Worm (Caenorhabditis elegans) whole organism, L2 larva: ENCODE data around the gene K08F4.3.

Experiments used
- elt-1 ChIP-seq: fragments of 150-350 bp; optimal IDR thresholded peaks from 2 replicates; lab custom pipeline; 2014; ENCODE audit warnings: missing biosample characterization, missing genetic modification characterization
- lsy-2 ChIP-seq, 2 experiments: fragments of 150-350 bp in 1 of 2; sonication (generic microtip) in 1 of 2; optimal IDR thresholded peaks; 2 replicates each; lab custom pipeline; 2014 to 2017; ENCODE audit warnings: missing biosample characterization in 2 of 2, missing genetic modification characterization in 2 of 2
- mdl-1 ChIP-seq, 2 experiments: fragments of 150-350 bp in 1 of 2; sonication (generic microtip) in 1 of 2; optimal IDR thresholded peaks; 2 replicates each; lab custom pipeline; 2017; ENCODE audit warnings: missing biosample characterization in 2 of 2, missing genetic modification characterization in 2 of 2
- nhr-12 ChIP-seq: fragments of 150-350 bp; optimal IDR thresholded peaks from 2 replicates; lab custom pipeline; 2014; ENCODE audit warnings: missing biosample characterization, missing genetic modification characterization
- unc-39 ChIP-seq: fragments of 150-350 bp; optimal IDR thresholded peaks from 2 replicates; lab custom pipeline; 2014; ENCODE audit warnings: missing biosample characterization, missing genetic modification characterization
- zag-1 ChIP-seq: fragments of 150-350 bp; optimal IDR thresholded peaks from 2 replicates; lab custom pipeline; 2014; ENCODE audit warnings: missing biosample characterization, missing genetic modification characterization

DNA sequence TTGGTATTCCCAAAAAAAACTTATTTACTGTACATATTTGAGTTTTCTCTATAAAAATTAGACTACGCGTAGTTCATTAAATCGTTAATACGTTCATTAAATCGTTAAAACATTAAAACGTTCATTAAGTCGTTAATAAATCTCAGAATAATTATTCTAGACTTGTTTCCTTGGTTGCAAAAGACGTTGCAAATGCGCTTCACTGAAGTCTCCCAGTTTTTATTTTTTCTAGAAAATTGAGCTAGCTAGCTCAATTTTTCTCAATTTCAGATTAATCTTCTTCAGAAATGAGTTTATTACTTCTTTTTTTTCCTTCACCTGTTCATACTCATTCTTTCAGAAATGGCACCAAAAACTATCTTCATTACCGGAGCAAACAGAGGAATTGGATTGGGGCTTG lies 15.9 kb downstream of the K08F4.3 start:
- TF ChIP-seq unc-39, result no peak
- TF ChIP-seq nhr-12, result no peak
- no peak for TF ChIP-seq elt-1 (tag; lab: Kevin White, UChicago)
- no peak for TF ChIP-seq lsy-2 (tag; optimal IDR thresholded peaks at IDR 0.05; lab: Kevin White, UChicago)
- TF ChIP-seq mdl-1 (tag; optimal IDR thresholded peaks at IDR 0.05; lab: Kevin White, UChicago), result no peak
- no peak for TF ChIP-seq zag-1 (tag; lab: Kevin White, UChicago)
